Fruit fly (Drosophila melanogaster) Kc167 (cell line): ENCODE data around the gene CG17778.

ENCODE experiments used
- Sin3A ChIP-seq: fragments of >200 bp; optimal IDR thresholded peaks from 2 replicates; lab custom pipeline; 2018; ENCODE audit warnings: missing external identifiers
- h ChIP-seq: fragments of >200 bp; optimal IDR thresholded peaks from 3 replicates; lab custom pipeline; 2018; ENCODE audit warnings: missing external identifiers
- psq ChIP-seq: fragments of >200 bp; optimal IDR thresholded peaks from 2 replicates; lab custom pipeline; 2017; ENCODE audit warnings: missing external identifiers
- ttk ChIP-seq: sonication (Bioruptor generic); optimal IDR thresholded peaks from 2 replicates; lab custom pipeline; 2017; ENCODE audit warnings: missing external identifiers

DNA sequence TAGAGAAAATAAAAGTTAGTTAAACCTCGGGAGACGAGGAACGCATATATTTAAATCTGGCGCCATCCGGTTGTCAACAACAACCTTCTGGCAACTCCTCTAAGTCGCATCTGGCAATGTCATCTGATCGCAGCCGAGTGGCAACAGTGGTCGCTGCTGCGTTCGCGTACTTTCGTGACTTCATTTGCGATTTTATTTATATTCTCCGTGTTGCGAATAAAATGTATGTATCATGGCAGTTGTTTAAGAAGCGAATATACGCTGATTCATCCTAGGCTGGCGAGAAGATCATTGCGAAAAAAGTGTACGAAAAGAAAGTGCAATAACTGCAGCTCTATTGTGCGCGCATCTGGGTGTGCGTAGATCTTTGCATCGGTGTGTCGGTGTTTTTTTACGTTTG is 1.9 kb downstream of the CG17778 start, which contains the start of gene svr:
- TF ChIP-seq psq = no peak
- no peak for TF ChIP-seq Sin3A (lab: Kevin White, UChicago)
- no peak for TF ChIP-seq h (lab: Kevin White, UChicago)
- TF ChIP-seq ttk = no peak
